Worm (Caenorhabditis elegans): ENCODE results near the gene ham-2.
A peak's percentile ranks its signal among the peaks of the same experiment; 100 is the strongest.

ham-2 gene

DNA sequence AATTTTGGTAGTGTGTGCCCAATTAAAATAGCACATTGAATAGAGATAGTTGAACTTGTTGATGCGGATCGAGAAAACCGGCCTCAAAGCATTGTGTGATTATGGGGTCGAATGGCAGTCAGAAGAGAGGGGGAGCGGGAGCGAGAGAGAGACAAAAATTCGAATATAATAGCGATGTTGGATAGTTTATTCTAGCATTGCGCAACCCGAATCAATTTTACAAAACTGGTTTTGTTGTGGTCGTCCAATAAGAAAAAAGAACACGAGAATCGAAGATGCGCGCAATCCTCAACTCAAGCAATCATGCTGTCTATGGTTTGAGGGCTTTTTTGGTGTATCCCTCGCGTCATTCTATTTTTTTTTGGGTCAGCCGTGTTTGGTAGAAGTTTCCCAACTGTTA, 994 bp upstream of the ham-2 start:
- TF ChIP-seq ceh-22 (tag; optimal IDR thresholded peaks at IDR 0.05), result no peak
- TF ChIP-seq ceh-48 (tag; optimal IDR thresholded peaks at IDR 0.05), result no peak
- TF ChIP-seq ama-1 (optimal IDR thresholded peaks at IDR 0.05), result no peak
- TF ChIP-seq ceh-6 (GFP tag; optimal IDR thresholded peaks at IDR 0.05), result no peak
- TF ChIP-seq nfya-1 (tag; optimal IDR thresholded peaks at IDR 0.05), result no peak
- no peak for TF ChIP-seq K09A11.1 (tag; optimal IDR thresholded peaks at IDR 0.05; ENCODE audit: insufficient read depth)
- no peak for TF ChIP-seq syd-9 (tag; optimal IDR thresholded peaks at IDR 0.05)
- no peak for TF ChIP-seq rnt-1 (tag; optimal IDR thresholded peaks at IDR 0.05)

DNA sequence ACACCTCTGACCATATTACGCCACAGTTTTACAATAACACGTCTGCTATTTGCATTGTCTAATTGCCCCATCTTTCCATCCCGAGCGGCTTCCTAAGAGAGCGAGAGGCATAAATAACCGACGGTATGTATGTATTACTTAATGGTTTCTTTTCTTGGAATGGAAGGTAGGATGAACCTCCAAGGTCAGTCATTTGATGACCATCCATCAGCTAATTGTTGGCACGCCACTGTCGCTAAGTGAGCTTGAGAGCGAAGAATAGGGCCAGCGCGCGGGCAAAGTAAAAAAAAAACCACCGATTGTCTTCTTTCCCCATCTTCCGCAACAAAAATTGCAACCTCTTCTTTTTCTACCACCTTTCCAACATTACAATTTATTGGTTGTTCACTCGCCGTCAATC, 1.5 kb downstream of the ham-2 start:
- TF ChIP-seq ceh-19 (GFP tag; optimal IDR thresholded peaks at IDR 0.05) (no peak), che-1 (tag; optimal IDR thresholded peaks at IDR 0.05) (no peak), hlh-8 (tag; optimal IDR thresholded peaks at IDR 0.05) (no peak), gmeb-2 (tag; optimal IDR thresholded peaks at IDR 0.05) (no peak), ceh-22 (tag; optimal IDR thresholded peaks at IDR 0.05) (no peak), fax-1 (tag; optimal IDR thresholded peaks at IDR 0.05) (no peak), pha-2 (tag; optimal IDR thresholded peaks at IDR 0.05) (no peak), ceh-34 (tag; optimal IDR thresholded peaks at IDR 0.05) (no peak), dmd-4 (tag; optimal IDR thresholded peaks at IDR 0.05; ENCODE audit: borderline replicate concordance) (no peak), unc-55 (GFP tag; optimal IDR thresholded peaks at IDR 0.05) (no peak), hlh-15 (tag; optimal IDR thresholded peaks at IDR 0.05) (no peak), eyg-1 (tag; optimal IDR thresholded peaks at IDR 0.05) (no peak), Y22D7AL.16 (tag; optimal IDR thresholded peaks at IDR 0.05) (no peak), sdc-2 (tag; optimal IDR thresholded peaks at IDR 0.05) (no peak)

DNA sequence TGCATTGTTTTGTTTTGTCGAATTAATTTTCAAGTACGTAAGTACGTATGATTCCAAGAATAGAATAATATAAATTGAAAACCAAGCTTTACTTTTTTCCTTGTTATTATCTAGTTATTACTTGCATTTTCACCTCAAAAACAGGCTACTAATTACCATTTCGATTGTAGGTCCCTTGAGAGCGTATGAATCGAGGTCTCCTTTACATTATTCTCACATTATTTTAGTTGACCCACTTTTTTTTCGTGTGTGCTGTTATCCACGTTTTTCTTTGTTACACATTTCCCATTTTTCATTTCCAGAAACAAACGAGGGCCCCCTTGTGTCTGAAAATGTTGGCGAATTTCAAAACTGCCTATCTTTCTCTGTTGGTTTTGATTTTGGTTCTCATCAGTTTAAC, 7.4 kb downstream of the ham-2 start, which contains the start of gene C05E11.6:
Gene C05E11.6, plus strand, starts transcription at position 301 of the 400 bp plus-strand sequence.
- no peak for TF ChIP-seq tbx-7 (tag; optimal IDR thresholded peaks at IDR 0.05)
- no peak for TF ChIP-seq ceh-31 (tag; optimal IDR thresholded peaks at IDR 0.05)
- no peak for TF ChIP-seq zip-5 (tag; optimal IDR thresholded peaks at IDR 0.05)
- TF ChIP-seq pros-1 (tag; optimal IDR thresholded peaks at IDR 0.05), result no peak
- TF ChIP-seq pax-1 (tag; optimal IDR thresholded peaks at IDR 0.05), result no peak
- TF ChIP-seq unc-3 (GFP tag; conservative IDR thresholded peaks at IDR 0.05), result no peak
- TF ChIP-seq unc-3 (tag; optimal IDR thresholded peaks at IDR 0.05), result no peak
- no peak for TF ChIP-seq ceh-19 (GFP tag; optimal IDR thresholded peaks at IDR 0.05)
- TF ChIP-seq unc-42 (tag; optimal IDR thresholded peaks at IDR 0.05), result no peak
- TF ChIP-seq ceh-9 (tag; optimal IDR thresholded peaks at IDR 0.05), result no peak

DNA sequence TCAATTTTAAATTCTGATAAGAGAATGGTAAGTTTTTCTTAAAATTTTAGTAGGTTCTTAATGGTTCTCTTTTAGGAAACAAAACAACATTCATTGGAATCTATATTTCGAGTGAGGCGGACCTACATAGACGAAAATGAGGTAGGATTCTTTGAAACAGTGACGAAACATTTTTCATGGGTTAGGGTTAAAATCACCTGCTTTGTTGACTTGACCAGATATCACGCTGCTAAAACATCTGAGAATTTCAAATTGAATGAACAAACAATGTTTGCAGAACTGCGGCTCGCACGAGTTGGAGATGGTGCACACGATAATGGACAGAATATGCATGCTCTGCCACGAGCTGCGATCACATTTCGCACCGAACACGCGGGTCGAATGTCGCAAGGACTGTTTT, 7.8 kb downstream of the ham-2 start:
- TF ChIP-seq pax-1 (tag; optimal IDR thresholded peaks at IDR 0.05), result no peak
- TF ChIP-seq fax-1 (tag; optimal IDR thresholded peaks at IDR 0.05), result no peak
- TF ChIP-seq ceh-18 (tag; optimal IDR thresholded peaks at IDR 0.05), result no peak
- no peak for TF ChIP-seq sox-4 (tag; optimal IDR thresholded peaks at IDR 0.05)

DNA sequence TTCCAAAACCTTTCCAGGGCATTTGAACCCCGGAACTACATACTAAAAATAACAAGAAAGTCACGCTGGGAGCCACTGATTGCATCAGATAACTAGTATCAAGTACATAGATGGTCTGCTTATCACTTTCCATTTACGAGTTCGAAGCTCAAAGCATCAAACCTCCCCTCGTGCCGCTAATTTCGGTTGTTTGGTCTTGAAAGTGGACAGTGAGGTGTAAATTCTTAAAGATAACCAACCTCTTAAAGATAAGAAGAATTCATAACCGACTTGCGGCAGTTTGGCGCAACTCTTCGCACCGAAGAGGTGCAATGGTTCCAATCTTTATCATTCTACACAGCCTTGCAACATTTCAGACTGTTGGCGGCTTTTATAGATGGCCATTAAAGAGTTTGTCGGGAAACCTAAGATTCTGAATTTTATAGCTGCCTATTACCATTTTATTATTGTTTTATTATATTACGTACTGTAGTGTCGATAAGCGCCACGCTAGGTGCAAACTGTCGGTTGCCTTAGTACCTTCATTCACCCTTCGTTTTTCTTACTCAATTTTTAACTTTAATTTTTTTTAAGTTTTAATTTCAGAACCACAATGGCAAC, 10.3 kb downstream of the ham-2 start, which contains the start of gene amt-4:
Gene amt-4, plus strand, starts transcription at position 586 of the 600 bp plus-strand sequence.
- TF ChIP-seq elt-2 (tag; optimal IDR thresholded peaks at IDR 0.05) (peak; percentile 50), ceh-9 (tag; optimal IDR thresholded peaks at IDR 0.05) (no peak)

DNA sequence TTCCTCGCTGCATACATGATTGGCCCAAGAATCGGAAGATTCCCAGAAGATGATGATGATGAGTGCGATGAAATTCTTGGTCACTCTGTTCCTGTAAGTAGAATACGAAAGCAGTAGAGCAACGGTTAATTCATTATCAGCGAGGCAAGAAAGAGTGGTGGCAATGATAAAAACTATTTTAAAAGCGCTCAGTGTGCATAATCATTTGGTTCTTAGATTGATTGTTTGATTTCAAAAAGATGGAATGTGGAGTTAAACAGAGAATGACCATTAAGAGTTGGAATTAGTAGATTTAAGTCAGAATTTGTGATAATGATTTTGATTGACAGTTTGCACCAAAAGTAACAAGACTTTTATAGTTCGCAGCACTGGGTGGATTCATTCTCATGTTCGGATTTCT, 12.6 kb downstream of the ham-2 start:
- TF ChIP-seq odd-2 (tag; optimal IDR thresholded peaks at IDR 0.05) (no peak), sox-4 (tag; optimal IDR thresholded peaks at IDR 0.05) (no peak), ceh-45 (GFP tag; IDR thresholded peaks at IDR 0.05) (no peak), hlh-8 (tag; optimal IDR thresholded peaks at IDR 0.05) (no peak), madf-2 (tag; optimal IDR thresholded peaks at IDR 0.05) (no peak), pros-1 (tag; optimal IDR thresholded peaks at IDR 0.05) (no peak)
